Worm (Caenorhabditis elegans) whole organism, L4 larva: ENCODE measurements around the gene Y55B1AR.4.

Experiments used
- F44E2.7 ChIP-seq: fragments of 200-800 bp; sonication (Bioruptor generic); IDR thresholded peaks from 2 replicates; pipeline ENCODE4 v2.1.2; 2022; ENCODE audit warnings: missing genetic modification characterization, missing compliant biosample characterization
- F49E8.2 ChIP-seq: sonication (generic microtip); optimal IDR thresholded peaks from 2 replicates; lab custom pipeline; 2016; ENCODE audit warnings: missing compliant biosample characterization, mild to moderate bottlenecking, missing genetic modification characterization, borderline replicate concordance
- ceh-20 ChIP-seq: fragments of 200-800 bp; sonication (Bioruptor generic); IDR thresholded peaks from 2 replicates; pipeline ENCODE4 v1.3.6; 2022; ENCODE audit warnings: missing genetic modification reagents, missing genetic modification characterization, missing compliant biosample characterization
- ceh-62 ChIP-seq: sonication (generic microtip); optimal IDR thresholded peaks from 2 replicates; lab custom pipeline; 2017; ENCODE audit warnings: missing biosample characterization, missing genetic modification characterization
- ctbp-1 ChIP-seq: fragments of 200-800 bp; sonication (Bioruptor generic); IDR thresholded peaks from 2 replicates; pipeline ENCODE4 v1.3.6; 2022; ENCODE audit warnings: missing genetic modification reagents, missing genetic modification characterization, missing compliant biosample characterization
- daf-12 ChIP-seq: fragments of 150-350 bp; optimal IDR thresholded peaks from 2 replicates; lab custom pipeline; 2014; ENCODE audit warnings: missing biosample characterization, missing genetic modification reagents, missing genetic modification characterization
- fkh-10 ChIP-seq: fragments of 150-350 bp; optimal IDR thresholded peaks from 2 replicates; lab custom pipeline; 2014; ENCODE audit warnings: missing biosample characterization, missing genetic modification reagents, missing genetic modification characterization
- madf-9 ChIP-seq: fragments of 200-800 bp; sonication (Bioruptor generic); conservative IDR thresholded peaks from 2 replicates; pipeline ENCODE4 v1.3.6; 2022; ENCODE audit warnings: missing genetic modification reagents, missing genetic modification characterization, missing compliant biosample characterization
- nhr-11 ChIP-seq: fragments of 150-350 bp; optimal IDR thresholded peaks from 2 replicates; lab custom pipeline; 2014; ENCODE audit warnings: missing biosample characterization, missing genetic modification characterization
- nhr-237 ChIP-seq: sonication (generic microtip); optimal IDR thresholded peaks from 2 replicates; lab custom pipeline; 2017; ENCODE audit warnings: missing biosample characterization, missing genetic modification characterization
- nhr-25 ChIP-seq: sonication (generic microtip); optimal IDR thresholded peaks from 2 replicates; lab custom pipeline; 2017; ENCODE audit warnings: missing genetic modification characterization, mild to moderate bottlenecking, missing compliant biosample characterization, antibody characterized with exemption, moderate library complexity, borderline replicate concordance; ENCODE audit not compliant: insufficient read depth
- nhr-6 ChIP-seq: fragments of 150-350 bp; optimal IDR thresholded peaks from 2 replicates; lab custom pipeline; 2014; ENCODE audit warnings: missing biosample characterization, missing genetic modification characterization
- rbr-2 ChIP-seq: sonication (generic microtip); optimal IDR thresholded peaks from 2 replicates; lab custom pipeline; 2016; ENCODE audit warnings: missing genotype, missing genetic modification characterization, missing compliant biosample characterization
- spr-1 ChIP-seq: sonication (generic microtip); optimal IDR thresholded peaks from 2 replicates; lab custom pipeline; 2016; ENCODE audit warnings: mild to moderate bottlenecking, missing genetic modification characterization, missing compliant biosample characterization
- unc-62 ChIP-seq, 3 experiments: fragments of 150-350 bp in 1 of 3; sonication (generic microtip); optimal IDR thresholded peaks in 2 of 3; peaks in 1 of 3; 1 replicate in 1 of 3; 2 replicates in 2 of 3; lab custom pipeline; 2014 to 2017; ENCODE audit warnings: missing biosample characterization in 3 of 3, missing genetic modification characterization in 3 of 3, missing genetic modification reagents in 3 of 3, missing genotype in 1 of 3
- zfp-3 ChIP-seq: fragments of 200-800 bp; sonication (Bioruptor generic); conservative IDR thresholded peaks from 2 replicates; pipeline ENCODE4 v1.3.6; 2022; ENCODE audit warnings: missing genetic modification reagents, missing genetic modification characterization, missing compliant biosample characterization

Y55B1AR.4 gene

ce11 chrIII:555650-556049, 49.7 kb downstream of the Y55B1AR.4 start, which contains the start of gene B0353.1:
Gene B0353.1 (plus strand): TSS chrIII:555950.
- TF ChIP-seq zfp-3 (GFP tag; lab: Robert Waterston, UW): no peak
- no peak for TF ChIP-seq nhr-11 (tag; lab: Kevin White, UChicago)
- no peak for TF ChIP-seq ceh-62 (tag; lab: Kevin White, UChicago)
- TF ChIP-seq nhr-237 (tag; lab: Kevin White, UChicago): no peak
- TF ChIP-seq nhr-6: no peak
- no peak for TF ChIP-seq unc-62 (GFP tag; optimal IDR thresholded peaks at IDR 0.05 in 1 of 2; lab: Kevin White, UChicago)
- no peak for TF ChIP-seq unc-62 (tag; optimal IDR thresholded peaks at IDR 0.05; lab: Kevin White, UChicago)
- TF ChIP-seq F44E2.7 (GFP tag; lab: Robert Waterston, UW): no peak
- TF ChIP-seq spr-1 (tag; lab: Kevin White, UChicago): no peak
- TF ChIP-seq ceh-20 (GFP tag; lab: Robert Waterston, UW): no peak
- no peak for TF ChIP-seq daf-12 (tag; lab: Kevin White, UChicago)
- TF ChIP-seq madf-9 (GFP tag; lab: Robert Waterston, UW): no peak
- TF ChIP-seq nhr-25 (tag; lab: Kevin White, UChicago): no peak
- no peak for TF ChIP-seq ctbp-1 (GFP tag; lab: Robert Waterston, UW)
- TF ChIP-seq F49E8.2 (tag; lab: Kevin White, UChicago): no peak
- TF ChIP-seq rbr-2 (tag; lab: Kevin White, UChicago): no peak
- TF ChIP-seq fkh-10 (GFP tag; lab: Kevin White, UChicago): no peak
